Fruit fly (Drosophila melanogaster) whole organism, embryonic: ENCODE results near the gene Decay.

Source experiments
- Abd-B ChIP-seq: fragments of 200-800 bp; sonication (Bioruptor generic); optimal IDR thresholded peaks from 2 replicates; lab custom pipeline; 2018; ENCODE audit warnings: missing biosample characterization, mild to moderate bottlenecking, missing genetic modification characterization, moderate library complexity
- Aef1 ChIP-seq: fragments of 200-800 bp; sonication (Bioruptor generic); IDR thresholded peaks from 3 replicates; pipeline ENCODE4 v1.3.6; 2022; ENCODE audit warnings: missing biosample characterization, missing genetic modification characterization
- Blimp-1 ChIP-seq: fragments of 200-800 bp; sonication (Bioruptor generic); optimal IDR thresholded peaks from 3 replicates; lab custom pipeline; 2018; ENCODE audit warnings: missing biosample characterization, missing genetic modification characterization, mild to moderate bottlenecking, moderate library complexity, missing genetic modification reagents
- Bteb2 ChIP-seq: fragments of 200-800 bp; sonication (Bioruptor generic); optimal IDR thresholded peaks from 2 replicates; lab custom pipeline; 2016; ENCODE audit warnings: missing biosample characterization, missing genetic modification characterization
- CG10147 ChIP-seq: fragments of 200-800 bp; sonication (Bioruptor generic); optimal IDR thresholded peaks from 2 replicates; lab custom pipeline; 2019; ENCODE audit warnings: missing biosample characterization, mild to moderate bottlenecking, missing genetic modification characterization, moderate library complexity
- CG10209 ChIP-seq: fragments of 200-800 bp; sonication (Bioruptor generic); optimal IDR thresholded peaks from 3 replicates; lab custom pipeline; 2017; ENCODE audit warnings: missing biosample characterization, mild to moderate bottlenecking, missing genetic modification characterization, missing genetic modification reagents
- CG10565 ChIP-seq: fragments of 200-800 bp; sonication (Bioruptor generic); optimal IDR thresholded peaks from 3 replicates; lab custom pipeline; 2016; ENCODE audit warnings: missing biosample characterization, mild to moderate bottlenecking, missing genetic modification characterization
- CG11085 ChIP-seq: fragments of 200-800 bp; sonication (Bioruptor generic); IDR thresholded peaks from 2 replicates; pipeline ENCODE4 v1.3.6; 2022; ENCODE audit warnings: missing biosample characterization, missing genetic modification characterization
- CG11247 ChIP-seq: fragments of 200-800 bp; sonication (Bioruptor generic); IDR thresholded peaks from 2 replicates; pipeline ENCODE4 v1.3.6; 2022; ENCODE audit warnings: missing biosample characterization, missing genetic modification characterization
- CG12071 ChIP-seq: fragments of 200-800 bp; sonication (Bioruptor generic); optimal IDR thresholded peaks from 3 replicates; lab custom pipeline; 2018; ENCODE audit warnings: missing biosample characterization, mild to moderate bottlenecking, missing genetic modification characterization
- CG13287 ChIP-seq: fragments of 200-800 bp; sonication (Bioruptor generic); IDR thresholded peaks from 2 replicates; pipeline ENCODE4 v1.3.6; 2022; ENCODE audit warnings: missing biosample characterization, missing genetic modification characterization; ENCODE audit not compliant: partially characterized antibody
- CG14965 ChIP-seq: fragments of 200-800 bp; sonication (Bioruptor generic); optimal IDR thresholded peaks from 2 replicates; lab custom pipeline; 2016; ENCODE audit warnings: missing biosample characterization, missing genetic modification characterization, borderline replicate concordance
- CG15011 ChIP-seq: fragments of 200-800 bp; sonication (Bioruptor generic); optimal IDR thresholded peaks from 3 replicates; lab custom pipeline; 2018; ENCODE audit warnings: missing biosample characterization, mild to moderate bottlenecking, missing genetic modification characterization
- CG17385 ChIP-seq: fragments of 200-800 bp; sonication (Bioruptor generic); optimal IDR thresholded peaks from 3 replicates; lab custom pipeline; 2018; ENCODE audit warnings: missing biosample characterization, mild to moderate bottlenecking, missing genetic modification characterization
- CG17802 ChIP-seq: fragments of 200-800 bp; sonication (Bioruptor generic); optimal IDR thresholded peaks from 2 replicates; lab custom pipeline; 2018; ENCODE audit warnings: missing biosample characterization, mild to moderate bottlenecking, missing genetic modification characterization, moderate library complexity
- CG31224 ChIP-seq: fragments of 200-800 bp; sonication (Bioruptor generic); IDR thresholded peaks from 2 replicates; pipeline ENCODE4 v1.3.6; 2022; ENCODE audit warnings: missing biosample characterization, missing genetic modification characterization
- CG31441 ChIP-seq: fragments of 200-800 bp; sonication (Bioruptor generic); IDR thresholded peaks from 2 replicates; pipeline ENCODE4 v1.3.6; 2022; ENCODE audit warnings: missing biosample characterization, missing genetic modification characterization
- CG34224 ChIP-seq: fragments of 200-800 bp; sonication (Bioruptor generic); IDR thresholded peaks from 3 replicates; pipeline ENCODE4 v1.3.6; 2022; ENCODE audit warnings: missing biosample characterization, missing genetic modification characterization; ENCODE audit not compliant: partially characterized antibody
- CG34422 ChIP-seq: fragments of 200-800 bp; sonication (Bioruptor generic); IDR thresholded peaks from 3 replicates; pipeline ENCODE4 v1.3.6; 2022; ENCODE audit warnings: missing biosample characterization, missing genetic modification characterization
- CG4360 ChIP-seq: fragments of 200-800 bp; sonication (Bioruptor generic); IDR thresholded peaks from 2 replicates; pipeline ENCODE4 v1.3.6; 2022; ENCODE audit warnings: missing biosample characterization, missing genetic modification characterization
- CG6254 ChIP-seq: fragments of 200-800 bp; sonication (Bioruptor generic); optimal IDR thresholded peaks from 3 replicates; lab custom pipeline; 2017; ENCODE audit warnings: mild to moderate bottlenecking, missing biosample characterization, missing genetic modification reagents, missing genetic modification characterization
- CG6272 ChIP-seq: fragments of 200-800 bp; sonication (Bioruptor generic); IDR thresholded peaks from 2 replicates; pipeline ENCODE4 v1.3.6; 2022; ENCODE audit warnings: missing biosample characterization, missing genetic modification characterization
- CG7745 ChIP-seq: fragments of 200-800 bp; sonication (Bioruptor generic); optimal IDR thresholded peaks from 2 replicates; lab custom pipeline; 2018; ENCODE audit warnings: missing biosample characterization, mild to moderate bottlenecking, missing genetic modification characterization, moderate library complexity
- CG9437 ChIP-seq: fragments of 200-800 bp; sonication (Bioruptor generic); optimal IDR thresholded peaks from 2 replicates; lab custom pipeline; 2018; ENCODE audit warnings: missing biosample characterization, mild to moderate bottlenecking, missing genetic modification characterization
- CG9609 ChIP-seq: fragments of 200-800 bp; sonication (Bioruptor generic); optimal IDR thresholded peaks from 3 replicates; lab custom pipeline; 2016; ENCODE audit warnings: missing biosample characterization, missing genetic modification characterization
- CrebB ChIP-seq: fragments of 200-800 bp; sonication (Bioruptor generic); optimal IDR thresholded peaks from 3 replicates; lab custom pipeline; 2018; ENCODE audit warnings: missing biosample characterization, mild to moderate bottlenecking, missing genetic modification characterization
- D19B ChIP-seq: fragments of 200-800 bp; sonication (Bioruptor generic); optimal IDR thresholded peaks from 2 replicates; lab custom pipeline; 2017; ENCODE audit warnings: missing biosample characterization, mild to moderate bottlenecking, missing genetic modification characterization
- Eip74EF ChIP-seq, 2 experiments: fragments of 200-800 bp in 1 of 2; fragments of >200 bp in 1 of 2; sonication (Bioruptor generic) in 1 of 2; optimal IDR thresholded peaks; 2 replicates each; lab custom pipeline; 2017 to 2019; ENCODE audit warnings: missing biosample characterization in 2 of 2, missing genetic modification characterization in 2 of 2, mild to moderate bottlenecking in 1 of 2, moderate library complexity in 1 of 2
- Ets97D ChIP-seq: fragments of 200-800 bp; sonication (Bioruptor generic); optimal IDR thresholded peaks from 3 replicates; lab custom pipeline; 2016; ENCODE audit warnings: missing biosample characterization, missing genetic modification characterization
- Fer1 ChIP-seq: fragments of 200-800 bp; sonication (Bioruptor generic); optimal IDR thresholded peaks from 2 replicates; lab custom pipeline; 2017; ENCODE audit warnings: missing biosample characterization, mild to moderate bottlenecking, missing genetic modification characterization
- Fer3 ChIP-seq: fragments of 200-800 bp; sonication (Bioruptor generic); optimal IDR thresholded peaks from 2 replicates; lab custom pipeline; 2018; ENCODE audit warnings: missing biosample characterization, mild to moderate bottlenecking, missing genetic modification characterization, moderate library complexity
- Hsf ChIP-seq: fragments of 200-800 bp; sonication (Bioruptor generic); optimal IDR thresholded peaks from 3 replicates; lab custom pipeline; 2016; ENCODE audit warnings: missing biosample characterization, missing genetic modification characterization
- Lhr ChIP-seq: fragments of 200-800 bp; sonication (Bioruptor generic); optimal IDR thresholded peaks from 3 replicates; lab custom pipeline; 2017; ENCODE audit warnings: mild to moderate bottlenecking, missing biosample characterization, missing genetic modification reagents, missing genetic modification characterization
- Side ChIP-seq: fragments of 200-800 bp; sonication (Bioruptor generic); optimal IDR thresholded peaks from 2 replicates; lab custom pipeline; 2016; ENCODE audit warnings: missing biosample characterization, missing genetic modification characterization
- az2 ChIP-seq: fragments of 200-800 bp; sonication (Bioruptor generic); optimal IDR thresholded peaks from 3 replicates; lab custom pipeline; 2016; ENCODE audit warnings: missing biosample characterization, missing genetic modification characterization
- chif ChIP-seq, 2 experiments: fragments of 200-800 bp; sonication (Bioruptor generic); optimal IDR thresholded peaks; 3 replicates each; lab custom pipeline; 2016; ENCODE audit warnings: missing biosample characterization in 2 of 2, missing genetic modification characterization in 2 of 2
- crol ChIP-seq: fragments of 200-800 bp; sonication (Bioruptor generic); IDR thresholded peaks from 2 replicates; pipeline ENCODE4 v1.3.6; 2022; ENCODE audit warnings: missing biosample characterization, missing genetic modification characterization
- crp ChIP-seq, 2 experiments: fragments of 200-800 bp; sonication (Bioruptor generic); optimal IDR thresholded peaks; 2 replicates in 1 of 2; 3 replicates in 1 of 2; lab custom pipeline; 2017; ENCODE audit warnings: missing biosample characterization in 2 of 2, missing genetic modification characterization in 2 of 2, mild to moderate bottlenecking in 1 of 2, moderate library complexity in 1 of 2
- hb ChIP-seq: fragments of 200-800 bp; sonication (Bioruptor generic); IDR thresholded peaks from 3 replicates; pipeline ENCODE4 v1.3.6; 2022; ENCODE audit warnings: missing biosample characterization, missing genetic modification characterization; ENCODE audit not compliant: partially characterized antibody
- jumu ChIP-seq: fragments of 200-800 bp; sonication (Bioruptor generic); optimal IDR thresholded peaks from 3 replicates; lab custom pipeline; 2016; ENCODE audit warnings: missing biosample characterization, missing genetic modification characterization
- kay ChIP-seq: fragments of 200-800 bp; sonication (Bioruptor generic); optimal IDR thresholded peaks from 2 replicates; lab custom pipeline; 2016; ENCODE audit warnings: missing biosample characterization, missing genetic modification characterization
- p53 ChIP-seq: fragments of 200-800 bp; sonication (Bioruptor generic); optimal IDR thresholded peaks from 2 replicates; lab custom pipeline; 2016; ENCODE audit warnings: missing biosample characterization, missing genetic modification characterization
- ro ChIP-seq: fragments of 200-800 bp; sonication (Bioruptor generic); IDR thresholded peaks from 2 replicates; pipeline ENCODE4 v1.3.6; 2022; ENCODE audit warnings: missing biosample characterization, missing genetic modification characterization
- row ChIP-seq: fragments of 200-800 bp; sonication (Bioruptor generic); IDR thresholded peaks from 3 replicates; pipeline ENCODE4 v1.3.6; 2022; ENCODE audit warnings: missing biosample characterization, missing genetic modification characterization
- sim ChIP-seq: fragments of 200-800 bp; sonication (Bioruptor generic); IDR thresholded peaks from 2 replicates; pipeline ENCODE4 v1.3.6; 2022; ENCODE audit warnings: missing biosample characterization, missing genetic modification characterization
- sna ChIP-seq: fragments of 200-800 bp; sonication (Bioruptor generic); IDR thresholded peaks from 2 replicates; pipeline ENCODE4 v1.3.6; 2022; ENCODE audit warnings: missing biosample characterization, missing genetic modification characterization; ENCODE audit not compliant: partially characterized antibody
- tll ChIP-seq, 2 experiments: fragments of 200-800 bp in 1 of 2; fragments of >200 bp in 1 of 2; sonication (Bioruptor generic) in 1 of 2; optimal IDR thresholded peaks; 2 replicates each; lab custom pipeline; 2017 to 2019; ENCODE audit warnings: missing biosample characterization in 2 of 2, missing genetic modification characterization in 2 of 2, mild to moderate bottlenecking in 1 of 2, moderate library complexity in 1 of 2
- tna ChIP-seq: fragments of 200-800 bp; sonication (Bioruptor generic); IDR thresholded peaks from 2 replicates; pipeline ENCODE4 v1.3.6; 2022; ENCODE audit warnings: missing biosample characterization, missing genetic modification characterization; ENCODE audit not compliant: partially characterized antibody
- unpg ChIP-seq: fragments of 200-800 bp; sonication (Bioruptor generic); optimal IDR thresholded peaks from 3 replicates; lab custom pipeline; 2018; ENCODE audit warnings: missing biosample characterization, mild to moderate bottlenecking, missing genetic modification characterization, moderate library complexity
- vnd ChIP-seq: fragments of 200-800 bp; sonication (Bioruptor generic); IDR thresholded peaks from 3 replicates; pipeline ENCODE4 v1.3.6; 2022; ENCODE audit warnings: missing biosample characterization, missing genetic modification characterization; ENCODE audit not compliant: partially characterized antibody

Decay gene

dm6 chr3R:16476472-16476871 lies 24.4 kb downstream of the Decay start (continued):
- TF ChIP-seq Aef1 (GFP tag; lab: Robert Waterston, UW) (no peak), p53 (GFP tag; lab: Kevin White, UChicago) (no peak), CG11085 (GFP tag; lab: Robert Waterston, UW) (no peak), tll (GFP tag; optimal IDR thresholded peaks at IDR 0.05; lab: Kevin White, UChicago) (no peak), Hsf (no peak), CG9609 (no peak), CG31441 (GFP tag; lab: Robert Waterston, UW) (peak; percentile 35; the same call in 1 of the 2 replicates), CG17385 (GFP tag; lab: Kevin White, UChicago) (peak; percentile 17), CG31224 (GFP tag; lab: Robert Waterston, UW) (no peak), crol (no peak), CG34224 (GFP tag; lab: Robert Waterston, UW) (no peak), CrebB (no peak), CG15011 (no peak), sna (GFP tag; lab: Robert Waterston, UW) (no peak), sim (GFP tag; lab: Robert Waterston, UW) (no peak), CG34422 (GFP tag; lab: Robert Waterston, UW) (no peak), crp (GFP tag; optimal IDR thresholded peaks at IDR 0.05; lab: Kevin White, UChicago) (no peak), az2 (GFP tag; lab: Kevin White, UChicago) (no peak), CG10147 (peak; percentile 47), CG7745 (no peak), CG12071 (GFP tag; lab: Kevin White, UChicago) (no peak), CG10565 (no peak), tna (GFP tag; lab: Robert Waterston, UW) (no peak), Blimp-1 (peak; percentile 26), ro (GFP tag; lab: Robert Waterston, UW) (no peak), hb (GFP tag; lab: Robert Waterston, UW) (no peak), CG17802 (tag; lab: Kevin White, UChicago) (no peak), CG9437 (no peak), CG10209 (GFP tag; lab: Kevin White, UChicago) (peak; percentile 7), vnd (GFP tag; lab: Robert Waterston, UW) (no peak), Fer3 (tag; lab: Kevin White, UChicago) (peak; percentile 43), unpg (GFP tag; lab: Kevin White, UChicago) (peak; percentile 48), Abd-B (no peak), CG6272 (GFP tag; lab: Robert Waterston, UW) (no peak), chif (GFP tag; optimal IDR thresholded peaks at IDR 0.05; lab: Kevin White, UChicago) (no peak), Fer1 (GFP tag; lab: Kevin White, UChicago) (peak; percentile 71), CG13287 (GFP tag; lab: Robert Waterston, UW) (no peak), kay (GFP tag; lab: Kevin White, UChicago) (no peak), jumu (GFP tag; lab: Kevin White, UChicago) (no peak), Side (GFP tag; lab: Kevin White, UChicago) (no peak), D19B (GFP tag; lab: Kevin White, UChicago) (no peak), Ets97D (GFP tag; lab: Kevin White, UChicago) (no peak), Lhr (no peak), Eip74EF (GFP tag; optimal IDR thresholded peaks at IDR 0.05; lab: Kevin White, UChicago) (no peak), row (peak; percentile 54; the same call in 2 of the 3 replicates), CG4360 (GFP tag; lab: Robert Waterston, UW) (no peak), CG6254 (no peak), Bteb2 (GFP tag; lab: Kevin White, UChicago) (no peak), CG14965 (GFP tag; lab: Kevin White, UChicago) (no peak), CG11247 (GFP tag; lab: Robert Waterston, UW) (no peak)
